Worm (Caenorhabditis elegans): ENCODE results near the gene F53A2.9.

- TF ChIP-seq him-1 (tag; optimal IDR thresholded peaks at IDR 0.05), result no peak
- no peak for TF ChIP-seq W03F9.2 (tag; optimal IDR thresholded peaks at IDR 0.05)
- TF ChIP-seq dao-5 (tag; optimal IDR thresholded peaks at IDR 0.05), result no peak
Observed at ce11 chrIII:13389078-13389477, 29.9 kb upstream of the F53A2.9 start, which contains the start of gene T03F6.3.

Data from whole organism, L4/young adult.